Fruit fly (Drosophila melanogaster) whole organism, embryonic: ENCODE data around the gene CrebB.

Experiments
- Adf1 ChIP-seq: fragments of 200-800 bp; sonication (Bioruptor generic); IDR thresholded peaks from 2 replicates; pipeline ENCODE4 v1.3.6; 2022; ENCODE audit warnings: missing biosample characterization, missing genetic modification characterization
- Atf3 ChIP-seq: fragments of 200-800 bp; sonication (Bioruptor generic); optimal IDR thresholded peaks from 3 replicates; lab custom pipeline; 2016; ENCODE audit warnings: missing biosample characterization, missing genetic modification characterization
- Blimp-1 ChIP-seq: fragments of 200-800 bp; sonication (Bioruptor generic); optimal IDR thresholded peaks from 3 replicates; lab custom pipeline; 2018; ENCODE audit warnings: missing biosample characterization, missing genetic modification characterization, mild to moderate bottlenecking, moderate library complexity, missing genetic modification reagents
- CG11247 ChIP-seq: fragments of 200-800 bp; sonication (Bioruptor generic); IDR thresholded peaks from 2 replicates; pipeline ENCODE4 v1.3.6; 2022; ENCODE audit warnings: missing biosample characterization, missing genetic modification characterization
- CG1233 ChIP-seq: fragments of 200-800 bp; sonication (Bioruptor generic); optimal IDR thresholded peaks from 4 replicates; lab custom pipeline; 2018; ENCODE audit warnings: missing biosample characterization, mild to moderate bottlenecking, missing genetic modification characterization
- CG13894 ChIP-seq: fragments of 200-800 bp; sonication (Bioruptor generic); optimal IDR thresholded peaks from 3 replicates; lab custom pipeline; 2018; ENCODE audit warnings: missing biosample characterization, mild to moderate bottlenecking, missing genetic modification characterization, moderate library complexity
- CG16813 ChIP-seq: fragments of 200-800 bp; sonication (Bioruptor generic); IDR thresholded peaks from 3 replicates; pipeline ENCODE4 v1.3.6; 2022; ENCODE audit warnings: missing biosample characterization, missing genetic modification characterization; ENCODE audit not compliant: partially characterized antibody
- CG17385 ChIP-seq: fragments of 200-800 bp; sonication (Bioruptor generic); optimal IDR thresholded peaks from 3 replicates; lab custom pipeline; 2018; ENCODE audit warnings: missing biosample characterization, mild to moderate bottlenecking, missing genetic modification characterization
- CG18011 ChIP-seq: fragments of 200-800 bp; sonication (Bioruptor generic); optimal IDR thresholded peaks from 2 replicates; lab custom pipeline; 2017; ENCODE audit warnings: missing biosample characterization, missing genetic modification characterization, mild to moderate bottlenecking, moderate library complexity, missing genotype
- CG1832 ChIP-seq: fragments of 200-800 bp; sonication (Bioruptor generic); optimal IDR thresholded peaks from 2 replicates; lab custom pipeline; 2017; ENCODE audit warnings: missing biosample characterization, mild to moderate bottlenecking, missing genetic modification characterization, inconsistent platforms
- CG18599 ChIP-seq: fragments of 200-800 bp; sonication (Bioruptor generic); optimal IDR thresholded peaks from 3 replicates; lab custom pipeline; 2017; ENCODE audit warnings: missing biosample characterization, missing genetic modification characterization, mild to moderate bottlenecking, moderate library complexity, missing genetic modification reagents
- CG31441 ChIP-seq: fragments of 200-800 bp; sonication (Bioruptor generic); IDR thresholded peaks from 2 replicates; pipeline ENCODE4 v1.3.6; 2022; ENCODE audit warnings: missing biosample characterization, missing genetic modification characterization
- CG4360 ChIP-seq: fragments of 200-800 bp; sonication (Bioruptor generic); IDR thresholded peaks from 2 replicates; pipeline ENCODE4 v1.3.6; 2022; ENCODE audit warnings: missing biosample characterization, missing genetic modification characterization
- CG4424 ChIP-seq: fragments of 200-800 bp; sonication (Bioruptor generic); optimal IDR thresholded peaks from 3 replicates; lab custom pipeline; 2016; ENCODE audit warnings: missing biosample characterization, missing genetic modification characterization
- CG4820 ChIP-seq: fragments of 200-800 bp; sonication (Bioruptor generic); optimal IDR thresholded peaks from 3 replicates; lab custom pipeline; 2016; ENCODE audit warnings: missing biosample characterization, missing genetic modification characterization
- CG7839 ChIP-seq: fragments of 200-800 bp; sonication (Bioruptor generic); optimal IDR thresholded peaks from 3 replicates; lab custom pipeline; 2018; ENCODE audit warnings: missing biosample characterization, mild to moderate bottlenecking, missing genetic modification characterization, moderate library complexity
- CG9609 ChIP-seq: fragments of 200-800 bp; sonication (Bioruptor generic); optimal IDR thresholded peaks from 3 replicates; lab custom pipeline; 2016; ENCODE audit warnings: missing biosample characterization, missing genetic modification characterization
- CG9817 ChIP-seq: fragments of 200-800 bp; sonication (Bioruptor generic); optimal IDR thresholded peaks from 2 replicates; lab custom pipeline; 2018; ENCODE audit warnings: missing biosample characterization, mild to moderate bottlenecking, missing genetic modification characterization, moderate library complexity
- CTCF ChIP-seq: fragments of 200-800 bp; sonication (Bioruptor generic); optimal IDR thresholded peaks from 2 replicates; lab custom pipeline; 2017; ENCODE audit warnings: missing biosample characterization, mild to moderate bottlenecking, missing genetic modification characterization, moderate library complexity
- Camta ChIP-seq: fragments of 200-800 bp; sonication (Bioruptor generic); optimal IDR thresholded peaks from 2 replicates; lab custom pipeline; 2016; ENCODE audit warnings: missing biosample characterization, missing genetic modification characterization
- D19A ChIP-seq: fragments of 200-800 bp; optimal IDR thresholded peaks from 3 replicates; lab custom pipeline; 2019; ENCODE audit warnings: missing biosample characterization, mild to moderate bottlenecking, missing genetic modification characterization, moderate library complexity
- Drgx ChIP-seq: fragments of 200-800 bp; sonication (Bioruptor generic); IDR thresholded peaks from 2 replicates; pipeline ENCODE4 v1.3.6; 2022; ENCODE audit warnings: missing biosample characterization, missing genetic modification characterization
- Ets97D ChIP-seq: fragments of 200-800 bp; sonication (Bioruptor generic); optimal IDR thresholded peaks from 3 replicates; lab custom pipeline; 2016; ENCODE audit warnings: missing biosample characterization, missing genetic modification characterization
- HHEX ChIP-seq: fragments of 200-800 bp; sonication (Bioruptor generic); optimal IDR thresholded peaks from 3 replicates; lab custom pipeline; 2017; ENCODE audit warnings: missing biosample characterization, mild to moderate bottlenecking, missing genetic modification characterization, missing genetic modification reagents
- Hr39 ChIP-seq: fragments of >200 bp; optimal IDR thresholded peaks from 2 replicates; lab custom pipeline; 2017
- MESR4 ChIP-seq: fragments of 200-800 bp; sonication (Bioruptor generic); optimal IDR thresholded peaks from 2 replicates; lab custom pipeline; 2018; ENCODE audit warnings: missing biosample characterization, mild to moderate bottlenecking, missing genetic modification characterization, moderate library complexity
- Mes4 ChIP-seq: fragments of 200-800 bp; sonication (Bioruptor generic); optimal IDR thresholded peaks from 2 replicates; lab custom pipeline; 2016; ENCODE audit warnings: missing biosample characterization, missing genetic modification characterization
- Myb ChIP-seq: fragments of 200-800 bp; sonication (Bioruptor generic); optimal IDR thresholded peaks from 2 replicates; lab custom pipeline; 2016; ENCODE audit warnings: missing biosample characterization, missing genetic modification characterization
- TFAM ChIP-seq: fragments of 200-800 bp; sonication (Bioruptor generic); optimal IDR thresholded peaks from 2 replicates; lab custom pipeline; 2017; ENCODE audit warnings: missing biosample characterization, missing genetic modification characterization, inconsistent platforms
- chif ChIP-seq, 2 experiments: fragments of 200-800 bp; sonication (Bioruptor generic); optimal IDR thresholded peaks; 3 replicates each; lab custom pipeline; 2016; ENCODE audit warnings: missing biosample characterization in 2 of 2, missing genetic modification characterization in 2 of 2
- chinmo ChIP-seq: fragments of 200-800 bp; sonication (Bioruptor generic); IDR thresholded peaks from 4 replicates; pipeline ENCODE4 v1.3.6; 2022; ENCODE audit warnings: missing biosample characterization, missing genetic modification characterization; ENCODE audit not compliant: partially characterized antibody
- dmrt99B ChIP-seq: fragments of 200-800 bp; sonication (Bioruptor generic); optimal IDR thresholded peaks from 2 replicates; lab custom pipeline; 2018; ENCODE audit warnings: missing biosample characterization, mild to moderate bottlenecking, missing genetic modification characterization, moderate library complexity
- emc ChIP-seq: fragments of 200-800 bp; sonication (Bioruptor generic); optimal IDR thresholded peaks from 2 replicates; lab custom pipeline; 2016; ENCODE audit warnings: missing biosample characterization, missing genetic modification characterization
- hkb ChIP-seq, 2 experiments: fragments of 200-800 bp in 1 of 2; fragments of >200 bp in 1 of 2; sonication (Bioruptor generic) in 1 of 2; IDR thresholded peaks in 1 of 2; optimal IDR thresholded peaks in 1 of 2; 2 replicates each; pipeline versions ENCODE4 v1.3.6 to Lab custom; 2017 to 2022; ENCODE audit warnings: missing biosample characterization in 1 of 2, missing genetic modification characterization in 1 of 2
- kay ChIP-seq: fragments of 200-800 bp; sonication (Bioruptor generic); optimal IDR thresholded peaks from 2 replicates; lab custom pipeline; 2016; ENCODE audit warnings: missing biosample characterization, missing genetic modification characterization
- klu ChIP-seq: fragments of 200-800 bp; sonication (Bioruptor generic); IDR thresholded peaks from 2 replicates; pipeline ENCODE4 v1.3.6; 2022; ENCODE audit warnings: missing biosample characterization, missing genetic modification characterization
- mld ChIP-seq: fragments of 200-800 bp; sonication (Bioruptor generic); IDR thresholded peaks from 3 replicates; pipeline ENCODE4 v1.3.6; 2022; ENCODE audit warnings: missing biosample characterization, missing genetic modification characterization; ENCODE audit not compliant: partially characterized antibody
- nerfin-2 ChIP-seq: fragments of 200-800 bp; sonication (Bioruptor generic); IDR thresholded peaks from 2 replicates; pipeline ENCODE4 v1.3.6; 2022; ENCODE audit warnings: missing biosample characterization, missing genetic modification characterization; ENCODE audit not compliant: partially characterized antibody
- pnt ChIP-seq: fragments of 200-800 bp; sonication (Bioruptor generic); optimal IDR thresholded peaks from 3 replicates; lab custom pipeline; 2016; ENCODE audit warnings: missing biosample characterization, missing genetic modification characterization
- pzg ChIP-seq: fragments of 200-800 bp; sonication (Bioruptor generic); optimal IDR thresholded peaks from 3 replicates; lab custom pipeline; 2018; ENCODE audit warnings: missing biosample characterization, mild to moderate bottlenecking, missing genetic modification characterization, moderate library complexity
- shn ChIP-seq: fragments of 200-800 bp; sonication (Bioruptor generic); optimal IDR thresholded peaks from 3 replicates; lab custom pipeline; 2016; ENCODE audit warnings: missing biosample characterization, missing genetic modification characterization
- sob ChIP-seq: fragments of 200-800 bp; sonication (Bioruptor generic); IDR thresholded peaks from 2 replicates; pipeline ENCODE4 v1.3.6; 2022; ENCODE audit warnings: missing biosample characterization, missing genetic modification characterization
- vfl ChIP-seq: fragments of 200-800 bp; sonication (Bioruptor generic); optimal IDR thresholded peaks from 2 replicates; lab custom pipeline; 2016; ENCODE audit warnings: missing biosample characterization, missing genetic modification characterization

CrebB gene

dm6 chrX:18356141-18356600, 10.0 kb upstream of the CrebB start, which contains the start of gene kairos (continued):
- TF ChIP-seq CG9609 (no peak), Atf3 (no peak), Adf1 (peak; percentile 54; the same call in 1 of the 2 replicates), chif (GFP tag; optimal IDR thresholded peaks at IDR 0.05; lab: Kevin White, UChicago) (no peak), CG18599 (GFP tag; lab: Kevin White, UChicago) (peak; percentile 62), MESR4 (GFP tag; lab: Kevin White, UChicago) (no peak), CG31441 (GFP tag; lab: Robert Waterston, UW) (peak; percentile 30; the same call in 1 of the 2 replicates), Blimp-1 (peak; percentile 25), shn (no peak), TFAM (GFP tag; lab: Kevin White, UChicago) (no peak), CG4424 (peak; percentile 36), CG1832 (no peak), Myb (GFP tag; lab: Kevin White, UChicago) (no peak), kay (GFP tag; lab: Kevin White, UChicago) (no peak), Ets97D (GFP tag; lab: Kevin White, UChicago) (no peak), mld (GFP tag; lab: Robert Waterston, UW) (no peak), sob (GFP tag; lab: Robert Waterston, UW) (no peak), CG9817 (no peak), Mes4 (GFP tag; lab: Kevin White, UChicago) (no peak), CG17385 (GFP tag; lab: Kevin White, UChicago) (no peak), D19A (tag; lab: Kevin White, UChicago) (no peak), Hr39 (lab: Kevin White, UChicago) (no peak), chinmo (GFP tag; lab: Robert Waterston, UW) (0 out of 4 replicates have a peak, but pooled peaks have one; percentile 53), pzg (no peak), klu (0 out of 2 replicates have a peak, but pooled peaks have one; percentile 9), CG16813 (GFP tag; lab: Robert Waterston, UW) (no peak), CG7839 (tag; lab: Kevin White, UChicago) (peak; percentile 37), hkb (optimal IDR thresholded peaks at IDR 0.05; lab: Kevin White, UChicago) (no peak), hkb (GFP tag; IDR thresholded peaks at IDR 0.05; lab: Robert Waterston, UW) (peak; percentile 48; the same call in 1 of the 2 replicates), pnt (GFP tag; lab: Kevin White, UChicago) (no peak), CG1233 (GFP tag; lab: Kevin White, UChicago) (no peak), CG11247 (GFP tag; lab: Robert Waterston, UW) (no peak), HHEX (GFP tag; lab: Kevin White, UChicago) (peak; percentile 29), CG4820 (GFP tag; lab: Kevin White, UChicago) (no peak), emc (GFP tag; lab: Kevin White, UChicago) (no peak), CG18011 (GFP tag; lab: Kevin White, UChicago) (no peak), CG4360 (GFP tag; lab: Robert Waterston, UW) (no peak), CTCF (GFP tag; lab: Kevin White, UChicago) (no peak), nerfin-2 (GFP tag; lab: Robert Waterston, UW) (no peak), dmrt99B (tag; lab: Kevin White, UChicago) (peak; percentile 40), Drgx (GFP tag; lab: Robert Waterston, UW) (0 out of 2 replicates have a peak, but pooled peaks have one; percentile 24), vfl (no peak), CG13894 (tag; lab: Kevin White, UChicago) (no peak), Camta (no peak)
